Fruit fly (Drosophila melanogaster): Measurements from ENCODE around the gene CG8010.

Gene CG8010

dm6 chrX:19280685-19281084, 12.0 kb upstream of the CG8010 start:
- no peak for TF ChIP-seq Dll (optimal IDR thresholded peaks at IDR 0.05)
- no peak for TF ChIP-seq pan (optimal IDR thresholded peaks at IDR 0.05)
- TF ChIP-seq CG8478 (optimal IDR thresholded peaks at IDR 0.05): no peak
- no peak for TF ChIP-seq psq (optimal IDR thresholded peaks at IDR 0.05)
- no peak for TF ChIP-seq EcR (GFP tag; optimal IDR thresholded peaks at IDR 0.05)
- TF ChIP-seq usp (GFP tag; optimal IDR thresholded peaks at IDR 0.05): no peak

dm6 chrX:19280249-19280648, 11.6 kb upstream of the CG8010 start, which contains the start of gene CG8028:
Gene CG8028 (minus strand): TSS chrX:19280349.
- TF ChIP-seq Dll (optimal IDR thresholded peaks at IDR 0.05): no peak
- no peak for TF ChIP-seq usp (GFP tag; optimal IDR thresholded peaks at IDR 0.05)
- TF ChIP-seq EcR (GFP tag; optimal IDR thresholded peaks at IDR 0.05): no peak
- no peak for TF ChIP-seq psq (optimal IDR thresholded peaks at IDR 0.05)
- TF ChIP-seq pan (optimal IDR thresholded peaks at IDR 0.05): no peak
- no peak for TF ChIP-seq CG8478 (optimal IDR thresholded peaks at IDR 0.05)

- TF ChIP-seq psq (optimal IDR thresholded peaks at IDR 0.05) (no peak), pan (optimal IDR thresholded peaks at IDR 0.05) (no peak), usp (GFP tag; optimal IDR thresholded peaks at IDR 0.05) (no peak), CG8478 (optimal IDR thresholded peaks at IDR 0.05) (no peak), Dll (optimal IDR thresholded peaks at IDR 0.05) (no peak), EcR (GFP tag; optimal IDR thresholded peaks at IDR 0.05) (no peak)
Measured at dm6 chrX:19278395-19278794, 9.7 kb upstream of the CG8010 start.

dm6 chrX:19276489-19277117, 7.9 kb upstream of the CG8010 start, which contains the start of the genes CG32537 and CG32536:
Gene CG32537 (minus strand): TSS chrX:19276539.
Gene CG32536 (minus strand): TSS chrX:19276898.
- no peak for TF ChIP-seq EcR (GFP tag; optimal IDR thresholded peaks at IDR 0.05)

dm6 chrX:19265802-19266479, 2.8 kb downstream of the CG8010 start:
- TF ChIP-seq usp (GFP tag; optimal IDR thresholded peaks at IDR 0.05) (no peak), CG8478 (optimal IDR thresholded peaks at IDR 0.05) (no peak), Dll (optimal IDR thresholded peaks at IDR 0.05) (no peak), psq (optimal IDR thresholded peaks at IDR 0.05) (no peak), pan (optimal IDR thresholded peaks at IDR 0.05) (no peak), EcR (GFP tag; optimal IDR thresholded peaks at IDR 0.05) (no peak)

- TF ChIP-seq pan (optimal IDR thresholded peaks at IDR 0.05) (no peak), Dll (optimal IDR thresholded peaks at IDR 0.05) (no peak), usp (GFP tag; optimal IDR thresholded peaks at IDR 0.05) (no peak), EcR (GFP tag; optimal IDR thresholded peaks at IDR 0.05) (no peak), psq (optimal IDR thresholded peaks at IDR 0.05) (no peak), CG8478 (optimal IDR thresholded peaks at IDR 0.05) (no peak)
Measured at dm6 chrX:19264396-19264795, 4.3 kb downstream of the CG8010 start.

dm6 chrX:19262553-19262952, 6.1 kb downstream of the CG8010 start:
- TF ChIP-seq pan (optimal IDR thresholded peaks at IDR 0.05): no peak
- TF ChIP-seq usp (GFP tag; optimal IDR thresholded peaks at IDR 0.05): no peak
- TF ChIP-seq psq (optimal IDR thresholded peaks at IDR 0.05): no peak
- TF ChIP-seq Dll (optimal IDR thresholded peaks at IDR 0.05): no peak
- TF ChIP-seq EcR (GFP tag; optimal IDR thresholded peaks at IDR 0.05): no peak
- TF ChIP-seq CG8478 (optimal IDR thresholded peaks at IDR 0.05): no peak

dm6 chrX:19261528-19262102, 7.1 kb downstream of the CG8010 start, which contains the start of gene Vav:
Gene Vav (plus strand): TSS chrX:19261820.
- TF ChIP-seq EcR (GFP tag; optimal IDR thresholded peaks at IDR 0.05): no peak

- TF ChIP-seq psq (optimal IDR thresholded peaks at IDR 0.05): no peak
- no peak for TF ChIP-seq Dll (optimal IDR thresholded peaks at IDR 0.05)
- no peak for TF ChIP-seq pan (optimal IDR thresholded peaks at IDR 0.05)
- TF ChIP-seq usp (GFP tag; optimal IDR thresholded peaks at IDR 0.05): no peak
Measured at dm6 chrX:19261071-19261470, 7.6 kb downstream of the CG8010 start, which contains the start of gene rictor. Gene rictor (minus strand): TSS chrX:19261240.

dm6 chrX:19260696-19260989, 8.1 kb downstream of the CG8010 start:
- TF ChIP-seq CG8478 (optimal IDR thresholded peaks at IDR 0.05) (no peak), usp (GFP tag; optimal IDR thresholded peaks at IDR 0.05) (no peak), pan (optimal IDR thresholded peaks at IDR 0.05) (no peak), psq (optimal IDR thresholded peaks at IDR 0.05) (no peak), Dll (optimal IDR thresholded peaks at IDR 0.05) (peak; percentile 4), EcR (GFP tag; optimal IDR thresholded peaks at IDR 0.05) (no peak)

- TF ChIP-seq psq (optimal IDR thresholded peaks at IDR 0.05): no peak
- no peak for TF ChIP-seq Dll (optimal IDR thresholded peaks at IDR 0.05)
- no peak for TF ChIP-seq CG8478 (optimal IDR thresholded peaks at IDR 0.05)
- no peak for TF ChIP-seq usp (GFP tag; optimal IDR thresholded peaks at IDR 0.05)
- no peak for TF ChIP-seq EcR (GFP tag; optimal IDR thresholded peaks at IDR 0.05)
- no peak for TF ChIP-seq pan (optimal IDR thresholded peaks at IDR 0.05)
Measured at dm6 chrX:19259802-19260695, 8.6 kb downstream of the CG8010 start.

- TF ChIP-seq psq (optimal IDR thresholded peaks at IDR 0.05) (no peak), usp (GFP tag; optimal IDR thresholded peaks at IDR 0.05) (no peak), EcR (GFP tag; optimal IDR thresholded peaks at IDR 0.05) (no peak), pan (optimal IDR thresholded peaks at IDR 0.05) (no peak)
Measured at dm6 chrX:19250151-19250550, 18.5 kb downstream of the CG8010 start.

Measured in whole organism.